Fruit fly (Drosophila melanogaster) whole organism, embryonic: Measurements from ENCODE around the gene Rip11.

Experiments used
- Awh ChIP-seq: fragments of 200-800 bp; sonication (Bioruptor generic); IDR thresholded peaks from 2 replicates; pipeline ENCODE4, ENCODE4 v1.3.6; 2022; ENCODE audit warnings: missing biosample characterization, missing genetic modification characterization
- CG10267 ChIP-seq: fragments of 200-800 bp; sonication (Bioruptor generic); optimal IDR thresholded peaks from 2 replicates; lab custom pipeline; 2018; ENCODE audit warnings: missing biosample characterization, mild to moderate bottlenecking, missing genetic modification characterization, moderate library complexity
- CG10462 ChIP-seq: fragments of 200-800 bp; sonication (Bioruptor generic); optimal IDR thresholded peaks from 2 replicates; lab custom pipeline; 2016; ENCODE audit warnings: missing biosample characterization, missing genetic modification characterization
- CG11560 ChIP-seq: fragments of 200-800 bp; sonication (Bioruptor generic); IDR thresholded peaks from 3 replicates; pipeline ENCODE4 v1.3.6; 2022; ENCODE audit warnings: missing biosample characterization, missing genetic modification characterization
- CG11695 ChIP-seq: fragments of 200-800 bp; sonication (Bioruptor generic); IDR thresholded peaks from 3 replicates; pipeline ENCODE4 v1.3.6; 2022; ENCODE audit warnings: missing biosample characterization, missing genetic modification characterization
- CG14860 ChIP-seq: fragments of 200-800 bp; sonication (Bioruptor generic); IDR thresholded peaks from 3 replicates; pipeline ENCODE4 v1.3.6; 2022; ENCODE audit warnings: missing biosample characterization, missing genetic modification characterization; ENCODE audit not compliant: partially characterized antibody
- CG15269 ChIP-seq: fragments of 200-800 bp; sonication (Bioruptor generic); optimal IDR thresholded peaks from 2 replicates; lab custom pipeline; 2018; ENCODE audit warnings: missing biosample characterization, mild to moderate bottlenecking, missing genetic modification characterization, moderate library complexity
- CG15696 ChIP-seq: fragments of 200-800 bp; sonication (Bioruptor generic); optimal IDR thresholded peaks from 2 replicates; lab custom pipeline; 2019; ENCODE audit warnings: missing biosample characterization, mild to moderate bottlenecking, missing genetic modification characterization, moderate library complexity
- CG1602 ChIP-seq: fragments of 200-800 bp; sonication (Bioruptor generic); optimal IDR thresholded peaks from 3 replicates; lab custom pipeline; 2016; ENCODE audit warnings: missing biosample characterization, missing genetic modification characterization
- CG1792 ChIP-seq: fragments of 200-800 bp; sonication (Bioruptor generic); optimal IDR thresholded peaks from 2 replicates; lab custom pipeline; 2016; ENCODE audit warnings: missing biosample characterization, missing genetic modification characterization
- CG2202 ChIP-seq: fragments of 200-800 bp; sonication (Bioruptor generic); optimal IDR thresholded peaks from 2 replicates; lab custom pipeline; 2018; ENCODE audit warnings: missing biosample characterization, mild to moderate bottlenecking, missing genetic modification characterization
- CG31388 ChIP-seq: fragments of 200-800 bp; sonication (Bioruptor generic); optimal IDR thresholded peaks from 2 replicates; lab custom pipeline; 2016; ENCODE audit warnings: missing biosample characterization, missing genetic modification characterization
- CG31441 ChIP-seq: fragments of 200-800 bp; sonication (Bioruptor generic); IDR thresholded peaks from 2 replicates; pipeline ENCODE4 v1.3.6; 2022; ENCODE audit warnings: missing biosample characterization, missing genetic modification characterization
- CG4617 ChIP-seq: fragments of 200-800 bp; sonication (Bioruptor generic); optimal IDR thresholded peaks from 3 replicates; lab custom pipeline; 2016; ENCODE audit warnings: missing biosample characterization, missing genetic modification characterization, borderline replicate concordance
- CG6791 ChIP-seq: fragments of 200-800 bp; sonication (Bioruptor generic); IDR thresholded peaks from 3 replicates; pipeline ENCODE4 v1.3.6; 2022; ENCODE audit warnings: missing biosample characterization, missing genetic modification characterization; ENCODE audit not compliant: partially characterized antibody
- CG7928 ChIP-seq: fragments of 200-800 bp; sonication (Bioruptor generic); optimal IDR thresholded peaks from 2 replicates; lab custom pipeline; 2017; ENCODE audit warnings: missing biosample characterization, mild to moderate bottlenecking, missing genetic modification characterization
- CG7963 ChIP-seq: fragments of 200-800 bp; sonication (Bioruptor generic); IDR thresholded peaks from 3 replicates; pipeline ENCODE4 v1.3.6; 2022; ENCODE audit warnings: missing biosample characterization, missing genetic modification characterization; ENCODE audit not compliant: partially characterized antibody
- CG8765 ChIP-seq: fragments of 200-800 bp; sonication (Bioruptor generic); IDR thresholded peaks from 2 replicates; pipeline ENCODE4 v1.3.6; 2022; ENCODE audit warnings: missing biosample characterization, missing genetic modification characterization
- CoRest ChIP-seq: fragments of 200-800 bp; sonication (Bioruptor generic); optimal IDR thresholded peaks from 3 replicates; lab custom pipeline; 2018; ENCODE audit warnings: missing biosample characterization, mild to moderate bottlenecking, missing genetic modification characterization, moderate library complexity
- Deaf1 ChIP-seq: fragments of 200-800 bp; optimal IDR thresholded peaks from 3 replicates; lab custom pipeline; 2019; ENCODE audit warnings: missing biosample characterization, mild to moderate bottlenecking, missing genetic modification characterization, moderate library complexity
- Doc2 ChIP-seq: fragments of 200-800 bp; sonication (Bioruptor generic); IDR thresholded peaks from 2 replicates; pipeline ENCODE4 v1.3.6; 2022; ENCODE audit warnings: missing biosample characterization, missing genetic modification characterization
- Hr3 ChIP-seq: fragments of 200-800 bp; sonication (Bioruptor generic); optimal IDR thresholded peaks from 3 replicates; lab custom pipeline; 2016; ENCODE audit warnings: missing biosample characterization, missing genetic modification characterization
- Hr39 ChIP-seq: fragments of >200 bp; optimal IDR thresholded peaks from 2 replicates; lab custom pipeline; 2017
- MBD-R2 ChIP-seq: fragments of 200-800 bp; sonication (Bioruptor generic); IDR thresholded peaks from 2 replicates; pipeline ENCODE4 v1.3.6; 2022; ENCODE audit warnings: missing biosample characterization, missing genetic modification characterization
- Myb ChIP-seq: fragments of 200-800 bp; sonication (Bioruptor generic); optimal IDR thresholded peaks from 2 replicates; lab custom pipeline; 2016; ENCODE audit warnings: missing biosample characterization, missing genetic modification characterization
- Scr ChIP-seq: fragments of 200-800 bp; sonication (Bioruptor generic); IDR thresholded peaks from 2 replicates; pipeline ENCODE4 v1.3.6; 2022; ENCODE audit warnings: missing biosample characterization, missing genetic modification characterization; ENCODE audit not compliant: partially characterized antibody
- Side ChIP-seq: fragments of 200-800 bp; sonication (Bioruptor generic); optimal IDR thresholded peaks from 2 replicates; lab custom pipeline; 2016; ENCODE audit warnings: missing biosample characterization, missing genetic modification characterization
- Sin3A ChIP-seq: fragments of >200 bp; optimal IDR thresholded peaks from 2 replicates; lab custom pipeline; 2018
- Six4 ChIP-seq: fragments of 200-800 bp; sonication (Bioruptor generic); optimal IDR thresholded peaks from 2 replicates; lab custom pipeline; 2016; ENCODE audit warnings: missing biosample characterization, missing genetic modification characterization
- Ssrp ChIP-seq: fragments of 200-800 bp; sonication (Bioruptor generic); optimal IDR thresholded peaks from 2 replicates; lab custom pipeline; 2018; ENCODE audit warnings: missing biosample characterization, mild to moderate bottlenecking, missing genetic modification characterization, moderate library complexity
- amos ChIP-seq: fragments of 200-800 bp; sonication (Bioruptor generic); IDR thresholded peaks from 2 replicates; pipeline ENCODE4 v1.3.6; 2022; ENCODE audit warnings: missing biosample characterization, missing genetic modification characterization; ENCODE audit not compliant: partially characterized antibody
- cad ChIP-seq: fragments of >200 bp; optimal IDR thresholded peaks from 2 replicates; lab custom pipeline; 2017; ENCODE audit warnings: missing biosample characterization, missing genetic modification characterization
- cg ChIP-seq: fragments of 200-800 bp; sonication (Bioruptor generic); optimal IDR thresholded peaks from 3 replicates; lab custom pipeline; 2019; ENCODE audit warnings: missing biosample characterization, mild to moderate bottlenecking, missing genetic modification characterization, moderate library complexity
- ci ChIP-seq: fragments of 200-800 bp; sonication (Bioruptor generic); IDR thresholded peaks from 3 replicates; pipeline ENCODE4 v1.3.6; 2022; ENCODE audit warnings: missing biosample characterization, missing genetic modification characterization
- crol ChIP-seq: fragments of 200-800 bp; sonication (Bioruptor generic); IDR thresholded peaks from 2 replicates; pipeline ENCODE4 v1.3.6; 2022; ENCODE audit warnings: missing biosample characterization, missing genetic modification characterization
- danr ChIP-seq: fragments of 200-800 bp; sonication (Bioruptor generic); IDR thresholded peaks from 2 replicates; pipeline ENCODE4 v1.3.6; 2022; ENCODE audit warnings: missing biosample characterization, missing genetic modification characterization
- dati ChIP-seq: fragments of 200-800 bp; sonication (Bioruptor generic); IDR thresholded peaks from 2 replicates; pipeline ENCODE4 v1.3.6; 2022; ENCODE audit warnings: missing biosample characterization, missing genetic modification characterization
- exex ChIP-seq: fragments of 200-800 bp; sonication (Bioruptor generic); optimal IDR thresholded peaks from 4 replicates; lab custom pipeline; 2018; ENCODE audit warnings: missing biosample characterization, mild to moderate bottlenecking, missing genetic modification characterization, moderate library complexity
- gem ChIP-seq: fragments of 200-800 bp; sonication (Bioruptor generic); optimal IDR thresholded peaks from 2 replicates; lab custom pipeline; 2019; ENCODE audit warnings: missing biosample characterization, mild to moderate bottlenecking, missing genetic modification characterization, moderate library complexity
- grau ChIP-seq: fragments of 200-800 bp; optimal IDR thresholded peaks from 3 replicates; lab custom pipeline; 2019; ENCODE audit warnings: missing biosample characterization, mild to moderate bottlenecking, missing genetic modification characterization, moderate library complexity
- h ChIP-seq: fragments of >200 bp; optimal IDR thresholded peaks from 2 replicates; lab custom pipeline; 2017
- hkb ChIP-seq, 2 experiments: fragments of 200-800 bp in 1 of 2; fragments of >200 bp in 1 of 2; sonication (Bioruptor generic) in 1 of 2; IDR thresholded peaks in 1 of 2; optimal IDR thresholded peaks in 1 of 2; 2 replicates each; pipeline versions ENCODE4 v1.3.6 to Lab custom; 2017 to 2022; ENCODE audit warnings: missing biosample characterization in 1 of 2, missing genetic modification characterization in 1 of 2
- kay ChIP-seq: fragments of 200-800 bp; sonication (Bioruptor generic); optimal IDR thresholded peaks from 2 replicates; lab custom pipeline; 2016; ENCODE audit warnings: missing biosample characterization, missing genetic modification characterization
- nmo ChIP-seq: fragments of 200-800 bp; sonication (Bioruptor generic); optimal IDR thresholded peaks from 2 replicates; lab custom pipeline; 2018; ENCODE audit warnings: missing biosample characterization, mild to moderate bottlenecking, missing genetic modification characterization, moderate library complexity
- pzg ChIP-seq: fragments of 200-800 bp; sonication (Bioruptor generic); optimal IDR thresholded peaks from 3 replicates; lab custom pipeline; 2018; ENCODE audit warnings: missing biosample characterization, mild to moderate bottlenecking, missing genetic modification characterization, moderate library complexity
- scrt ChIP-seq: fragments of 200-800 bp; sonication (Bioruptor generic); optimal IDR thresholded peaks from 2 replicates; lab custom pipeline; 2018; ENCODE audit warnings: missing biosample characterization, mild to moderate bottlenecking, missing genetic modification characterization, moderate library complexity
- sisA ChIP-seq: fragments of 200-800 bp; sonication (Bioruptor generic); IDR thresholded peaks from 2 replicates; pipeline ENCODE4 v1.3.6; 2022; ENCODE audit warnings: missing biosample characterization, missing genetic modification characterization
- tna ChIP-seq: fragments of 200-800 bp; sonication (Bioruptor generic); IDR thresholded peaks from 2 replicates; pipeline ENCODE4 v1.3.6; 2022; ENCODE audit warnings: missing biosample characterization, missing genetic modification characterization; ENCODE audit not compliant: partially characterized antibody
- twi ChIP-seq: fragments of 200-800 bp; optimal IDR thresholded peaks from 2 replicates; lab custom pipeline; 2019; ENCODE audit warnings: missing biosample characterization, mild to moderate bottlenecking, missing genetic modification characterization, moderate library complexity
- tx ChIP-seq: fragments of 200-800 bp; sonication (Bioruptor generic); optimal IDR thresholded peaks from 2 replicates; lab custom pipeline; 2016; ENCODE audit warnings: missing biosample characterization, missing genetic modification characterization
- vnd ChIP-seq: fragments of 200-800 bp; sonication (Bioruptor generic); IDR thresholded peaks from 3 replicates; pipeline ENCODE4 v1.3.6; 2022; ENCODE audit warnings: missing biosample characterization, missing genetic modification characterization; ENCODE audit not compliant: partially characterized antibody
- wdn ChIP-seq: fragments of 200-800 bp; sonication (Bioruptor generic); IDR thresholded peaks from 2 replicates; pipeline ENCODE4 v1.3.6; 2022; ENCODE audit warnings: missing biosample characterization, missing genetic modification characterization

Gene Rip11

DNA sequence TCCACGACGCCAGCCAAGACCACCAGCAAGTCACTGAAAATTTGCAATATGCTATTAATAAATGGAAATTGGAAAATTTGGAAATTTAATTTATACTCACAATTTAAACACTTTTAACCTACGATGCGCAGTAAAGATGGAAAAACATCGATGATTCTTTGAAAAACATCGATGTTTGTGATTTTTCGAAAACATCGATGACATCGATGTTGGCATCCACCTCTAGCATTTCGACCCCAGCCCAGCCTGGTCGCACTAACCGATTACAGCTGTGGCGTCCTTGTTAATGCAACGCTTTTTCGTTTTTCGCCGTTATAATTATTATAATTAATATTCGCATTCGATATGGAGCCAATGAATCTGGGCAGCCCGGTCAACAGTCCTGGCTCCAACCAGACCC, 513 bp upstream of the Rip11 start, which contains the start of gene Nup35 (continued):
- TF ChIP-seq vnd (GFP tag; lab: Robert Waterston, UW) (peak; percentile 63), CG15269 (tag; lab: Kevin White, UChicago) (no peak), Awh (no peak), CG31441 (no peak), Doc2 (no peak), gem (tag; lab: Kevin White, UChicago) (no peak), CG8765 (no peak), cad (no peak), CG4617 (GFP tag; lab: Kevin White, UChicago) (no peak), Deaf1 (tag; lab: Kevin White, UChicago) (no peak), dati (no peak), CG10462 (GFP tag; lab: Kevin White, UChicago) (no peak), CG1792 (GFP tag; lab: Kevin White, UChicago) (no peak), Hr39 (no peak), hkb (optimal IDR thresholded peaks at IDR 0.05; lab: Kevin White, UChicago) (no peak), hkb (GFP tag; IDR thresholded peaks at IDR 0.05; lab: Robert Waterston, UW) (no peak), Hr3 (GFP tag; lab: Kevin White, UChicago) (no peak), amos (GFP tag; lab: Robert Waterston, UW) (peak; percentile 81), Ssrp (no peak), nmo (GFP tag; lab: Kevin White, UChicago) (peak; percentile 0), CG2202 (tag; lab: Kevin White, UChicago) (no peak), ci (GFP tag; lab: Robert Waterston, UW) (no peak), kay (no peak), CG10267 (no peak), crol (GFP tag; lab: Robert Waterston, UW) (no peak), cg (no peak), Myb (GFP tag; lab: Kevin White, UChicago) (peak; percentile 60), CG14860 (peak; percentile 70), pzg (GFP tag; lab: Kevin White, UChicago) (peak; percentile 55), CG11695 (GFP tag; lab: Robert Waterston, UW) (no peak), tna (GFP tag; lab: Robert Waterston, UW) (peak; percentile 66), Sin3A (lab: Kevin White, UChicago) (peak; percentile 33), wdn (no peak), CG7928 (GFP tag; lab: Kevin White, UChicago) (no peak), CG7963 (peak; percentile 74; the same call in 2 of the 3 replicates), exex (tag; lab: Kevin White, UChicago) (no peak), danr (GFP tag; lab: Robert Waterston, UW) (no peak), h (lab: Kevin White, UChicago) (no peak), MBD-R2 (GFP tag; lab: Robert Waterston, UW) (peak; percentile 57), CG11560 (no peak), twi (no peak), Side (GFP tag; lab: Kevin White, UChicago) (no peak), CG1602 (GFP tag; lab: Kevin White, UChicago) (no peak), grau (tag; lab: Kevin White, UChicago) (no peak), Scr (peak; percentile 77), Six4 (GFP tag; lab: Kevin White, UChicago) (no peak), CG31388 (GFP tag; lab: Kevin White, UChicago) (no peak), CG15696 (tag; lab: Kevin White, UChicago) (no peak), sisA (GFP tag; lab: Robert Waterston, UW) (no peak), CoRest (peak; percentile 34), tx (GFP tag; lab: Kevin White, UChicago) (no peak), CG6791 (GFP tag; lab: Robert Waterston, UW) (peak; percentile 82), scrt (GFP tag; lab: Kevin White, UChicago) (no peak)
